Fruit fly (Drosophila melanogaster): ENCODE measurements around the gene CG6048.

The CG6048 gene

DNA sequence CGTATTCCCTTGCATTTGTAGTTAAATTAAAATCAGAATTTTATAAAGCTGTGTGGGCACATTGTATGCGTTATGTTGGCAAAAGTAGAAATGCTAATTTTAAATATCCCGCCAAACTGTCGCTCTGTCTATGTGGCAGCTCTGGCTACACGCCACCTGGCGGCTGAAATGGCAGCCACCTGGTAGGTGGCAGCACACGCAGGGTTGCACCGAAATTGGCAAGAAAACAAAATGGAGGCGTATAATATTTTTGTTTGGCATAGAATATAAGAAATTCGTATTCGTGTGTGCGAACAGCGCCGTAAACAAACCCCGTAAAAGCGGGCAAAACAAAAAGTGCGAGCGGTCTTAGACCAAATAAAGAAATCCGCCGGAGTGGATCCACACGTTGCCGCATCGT is 44.4 kb upstream of the CG6048 start, which contains the start of gene CG12236:
Gene CG12236 (plus strand): TSS at position 220 of the 400 bp plus-strand sequence.
- TF ChIP-seq OdsH (GFP tag; optimal IDR thresholded peaks at IDR 0.05) (peak; percentile 17), Myc (optimal IDR thresholded peaks at IDR 0.05) (peak; percentile 37), psq (GFP tag; optimal IDR thresholded peaks at IDR 0.05) (peak; percentile 13), dmrt93B (GFP tag; optimal IDR thresholded peaks at IDR 0.05) (peak; percentile 53), ey (GFP tag; optimal IDR thresholded peaks at IDR 0.05) (peak; percentile 6), Sp1 (GFP tag; optimal IDR thresholded peaks at IDR 0.05) (peak; percentile 45), sv (GFP tag; optimal IDR thresholded peaks at IDR 0.05) (no peak), HLH106 (tag; optimal IDR thresholded peaks at IDR 0.05) (peak; percentile 54), Mio (GFP tag; optimal IDR thresholded peaks at IDR 0.05) (no peak), fru (GFP tag; optimal IDR thresholded peaks at IDR 0.05) (peak; percentile 17), foxo (GFP tag; optimal IDR thresholded peaks at IDR 0.05) (peak in 1 of 2 experiments; percentile 58), Hr78 (GFP tag; optimal IDR thresholded peaks at IDR 0.05) (no peak), CrebA (GFP tag; optimal IDR thresholded peaks at IDR 0.05; ENCODE audit: borderline replicate concordance) (no peak), rgr (GFP tag; optimal IDR thresholded peaks at IDR 0.05) (peak; percentile 60), woc (GFP tag; optimal IDR thresholded peaks at IDR 0.05) (no peak), Hr83 (GFP tag; optimal IDR thresholded peaks at IDR 0.05; ENCODE audit: poor library complexity, severe bottlenecking) (peak; percentile 25), h (GFP tag; optimal IDR thresholded peaks at IDR 0.05) (peak; percentile 56), br (GFP tag; optimal IDR thresholded peaks at IDR 0.05) (peak; percentile 25), CG9705 (GFP tag; optimal IDR thresholded peaks at IDR 0.05) (peak; percentile 50), Rel (GFP tag; optimal IDR thresholded peaks at IDR 0.05) (no peak), Rel (tag; optimal IDR thresholded peaks at IDR 0.05) (peak; percentile 81)

DNA sequence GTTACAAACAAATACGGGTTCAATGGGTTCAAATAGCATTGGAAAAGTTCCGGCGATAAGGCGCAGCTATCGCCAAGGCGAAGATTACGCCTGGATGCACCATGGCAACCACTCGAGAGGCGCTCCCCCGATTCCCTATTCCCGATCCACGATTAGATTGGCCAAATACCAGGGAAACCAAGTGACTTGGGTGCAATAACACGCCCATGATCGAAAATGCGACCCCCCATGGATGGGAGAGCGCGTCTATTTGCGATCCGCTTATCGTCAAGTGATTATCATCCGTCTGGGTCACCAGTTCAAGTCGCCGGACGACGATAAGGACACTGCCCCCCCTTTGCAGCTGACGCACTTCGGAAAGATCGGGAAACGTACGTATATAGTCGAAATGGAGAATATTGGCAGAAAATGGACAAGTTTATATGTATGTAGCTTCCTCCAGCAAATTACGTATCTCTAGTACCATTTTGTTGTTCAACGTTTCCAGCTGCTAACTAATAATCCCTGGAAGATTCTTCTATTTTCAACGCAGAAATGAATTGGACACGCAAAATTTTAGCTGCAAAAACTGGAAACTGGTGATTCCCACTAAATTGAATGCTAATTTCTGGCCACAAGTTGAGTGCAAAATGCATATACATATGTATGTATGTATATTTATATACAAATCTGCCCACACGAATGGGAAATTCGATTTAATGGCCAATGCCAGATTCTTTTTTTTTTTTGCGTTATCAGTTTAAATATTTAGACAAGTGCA is 37.2 kb upstream of the CG6048 start:
- TF ChIP-seq rgr (GFP tag; optimal IDR thresholded peaks at IDR 0.05) (no peak), Rel (GFP tag; optimal IDR thresholded peaks at IDR 0.05) (peak; percentile 1), Rel (tag; optimal IDR thresholded peaks at IDR 0.05) (peak; percentile 92)

DNA sequence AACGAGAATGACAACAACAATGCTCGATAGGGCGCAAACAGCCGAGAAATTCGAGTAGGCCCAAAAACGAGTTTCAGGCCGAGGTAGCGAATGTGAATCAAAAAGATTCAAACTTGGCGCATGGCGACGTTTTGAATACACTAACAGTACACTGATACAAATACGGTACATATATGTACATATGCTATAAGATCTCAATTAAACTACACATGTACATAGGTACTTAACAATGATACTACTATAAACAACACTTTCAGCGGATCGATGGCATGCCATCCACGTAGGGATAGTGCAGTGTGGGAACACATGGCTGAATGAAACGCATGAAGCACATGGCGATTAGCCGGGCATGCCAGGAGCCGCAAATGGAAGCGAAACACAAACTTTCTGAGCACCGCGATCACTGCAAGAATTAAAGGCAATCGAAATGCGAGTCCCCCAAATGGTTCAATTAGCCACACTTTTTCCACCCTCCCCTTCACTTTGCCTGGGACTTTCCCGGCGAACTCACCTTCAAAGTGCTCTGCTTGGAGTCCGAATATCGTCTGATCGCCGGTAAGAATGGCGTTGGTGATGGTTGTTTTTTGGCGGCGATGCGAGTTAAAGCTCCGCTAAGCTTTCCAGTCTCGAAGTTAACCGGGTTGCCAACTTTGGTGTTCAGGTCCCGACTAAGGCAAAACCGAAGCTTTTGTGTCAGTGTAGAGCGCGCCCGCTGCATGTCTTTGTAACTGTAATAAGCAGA is 36.4 kb upstream of the CG6048 start:
- TF ChIP-seq foxo (GFP tag; optimal IDR thresholded peaks at IDR 0.05) (peak in 1 of 2 experiments; percentile 5), dsf (GFP tag; optimal IDR thresholded peaks at IDR 0.05; ENCODE audit: borderline replicate concordance) (no peak), Sp1 (GFP tag; optimal IDR thresholded peaks at IDR 0.05) (peak; percentile 39), dl (GFP tag; optimal IDR thresholded peaks at IDR 0.05; ENCODE audit: insufficient read depth in 1 of 2, partially characterized antibody in 2 of 2) (peak in 1 of 2 experiments; percentile 27), HLH106 (tag; optimal IDR thresholded peaks at IDR 0.05) (peak; percentile 14), Rel (GFP tag; optimal IDR thresholded peaks at IDR 0.05) (no peak), Rel (tag; optimal IDR thresholded peaks at IDR 0.05) (peak; percentile 98), OdsH (GFP tag; optimal IDR thresholded peaks at IDR 0.05) (peak; percentile 26), br (GFP tag; optimal IDR thresholded peaks at IDR 0.05) (no peak), Dif (GFP tag; optimal IDR thresholded peaks at IDR 0.05; ENCODE audit: partially characterized antibody) (peak; percentile 44)

DNA sequence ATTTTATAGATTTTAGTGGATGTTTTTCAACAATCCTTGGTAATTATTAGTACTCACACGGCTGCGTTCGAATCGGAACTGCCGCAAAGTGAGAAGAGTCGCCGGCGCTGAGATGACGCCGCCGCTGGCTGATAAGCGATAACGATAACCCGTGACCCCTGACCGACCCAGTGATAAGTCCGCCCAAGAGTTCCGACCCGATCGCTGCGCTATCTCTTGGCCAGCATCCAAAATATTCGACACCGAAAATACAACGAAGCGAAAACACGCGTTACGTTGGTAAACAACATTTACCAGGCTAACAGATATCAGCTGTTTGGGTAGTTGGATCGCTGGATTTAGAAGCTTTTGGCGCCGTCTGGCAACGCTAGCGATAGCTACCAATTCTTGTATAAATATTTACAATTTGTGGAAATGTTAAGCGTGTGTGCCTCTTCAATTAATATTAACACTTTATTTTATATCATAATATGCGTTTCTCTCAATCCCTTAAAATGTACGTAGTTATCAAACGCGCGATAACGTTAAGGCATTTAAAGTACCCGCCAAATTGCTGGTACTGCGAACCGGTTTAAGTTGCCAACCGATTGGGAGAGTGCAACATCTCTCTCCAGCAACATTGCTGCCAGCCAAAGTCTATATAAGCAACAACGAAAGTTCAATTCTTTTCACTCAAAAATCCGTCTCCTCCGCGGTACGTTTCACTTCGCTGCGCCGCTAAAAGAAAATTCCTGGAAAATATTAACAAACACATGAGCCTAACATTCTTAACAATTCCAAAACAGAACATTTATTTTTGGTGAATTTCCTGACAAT is 35.7 kb upstream of the CG6048 start, which contains the start of the genes Shmt and CG3726:
Gene Shmt (minus strand): TSS at position 304 of the 816 bp plus-strand sequence.
Gene CG3726 (plus strand): TSS at position 604 of the 816 bp plus-strand sequence.
- TF ChIP-seq Dif (GFP tag; optimal IDR thresholded peaks at IDR 0.05; ENCODE audit: partially characterized antibody) (peak; percentile 30), dl (GFP tag; optimal IDR thresholded peaks at IDR 0.05; ENCODE audit: insufficient read depth in 1 of 2, partially characterized antibody in 2 of 2) (no peak), Sp1 (GFP tag; optimal IDR thresholded peaks at IDR 0.05) (peak; percentile 20), Rel (GFP tag; optimal IDR thresholded peaks at IDR 0.05) (peak; percentile 3), Rel (tag; optimal IDR thresholded peaks at IDR 0.05) (no peak), Hr83 (GFP tag; optimal IDR thresholded peaks at IDR 0.05; ENCODE audit: poor library complexity, severe bottlenecking) (peak; percentile 3), ey (GFP tag; optimal IDR thresholded peaks at IDR 0.05) (no peak), Myc (optimal IDR thresholded peaks at IDR 0.05) (peak; percentile 37), Hnf4 (GFP tag; optimal IDR thresholded peaks at IDR 0.05) (peak; percentile 8), h (GFP tag; optimal IDR thresholded peaks at IDR 0.05) (peak; percentile 30)

All from whole organism, wandering third instar larva.